Worm (Caenorhabditis elegans) whole organism, mixed stage, embryonic: ENCODE measurements around the gene F56C9.3.

Experiments used
- bed-3 ChIP-seq: fragments of 200-800 bp; sonication (Bioruptor generic); optimal IDR thresholded peaks from 3 replicates; lab custom pipeline; 2018; ENCODE audit warnings: mild to moderate bottlenecking, missing genetic modification characterization, moderate library complexity, missing compliant biosample characterization
- elt-3 ChIP-seq: fragments of 150-350 bp; optimal IDR thresholded peaks from 2 replicates; lab custom pipeline; 2014; ENCODE audit warnings: missing biosample characterization, missing genetic modification characterization
- hlh-1 ChIP-seq: fragments of 150-350 bp; optimal IDR thresholded peaks from 2 replicates; lab custom pipeline; 2014; ENCODE audit warnings: missing biosample characterization, missing genetic modification reagents, missing genetic modification characterization
- lin-13 ChIP-seq: fragments of 150-350 bp; optimal IDR thresholded peaks from 2 replicates; lab custom pipeline; 2014; ENCODE audit warnings: missing biosample characterization, missing genetic modification characterization
- lin-32 ChIP-seq: fragments of 200-800 bp; sonication (Bioruptor generic); optimal IDR thresholded peaks from 2 replicates; lab custom pipeline; 2018; ENCODE audit warnings: mild to moderate bottlenecking, missing genetic modification characterization, missing compliant biosample characterization
- lsy-2 ChIP-seq: fragments of 150-350 bp; optimal IDR thresholded peaks from 2 replicates; lab custom pipeline; 2014; ENCODE audit warnings: missing biosample characterization, missing genetic modification characterization
- nhr-28 ChIP-seq: fragments of 150-350 bp; optimal IDR thresholded peaks from 2 replicates; lab custom pipeline; 2014; ENCODE audit warnings: missing biosample characterization, missing genetic modification characterization
- nhr-76 ChIP-seq: sonication (generic microtip); optimal IDR thresholded peaks from 2 replicates; lab custom pipeline; 2017; ENCODE audit warnings: missing biosample characterization, missing genetic modification characterization
- pha-4 ChIP-seq: fragments of 150-350 bp; optimal IDR thresholded peaks from 2 replicates; lab custom pipeline; 2018; ENCODE audit warnings: missing biosample characterization, missing genetic modification reagents, missing genetic modification characterization
- snpc-4 ChIP-seq: fragments of 150-350 bp; optimal IDR thresholded peaks from 2 replicates; lab custom pipeline; 2014; ENCODE audit warnings: missing biosample characterization, missing genetic modification characterization
- unc-62 ChIP-seq: fragments of 150-350 bp; optimal IDR thresholded peaks from 2 replicates; lab custom pipeline; 2014; ENCODE audit warnings: missing biosample characterization, missing genetic modification reagents, missing genetic modification characterization
- ztf-11 ChIP-seq: fragments of 150-350 bp; optimal IDR thresholded peaks from 2 replicates; lab custom pipeline; 2014; ENCODE audit warnings: missing biosample characterization, missing genetic modification characterization

ce11 chrIII:7336214-7336613 lies 25.1 kb downstream of the F56C9.3 start, which contains the start of gene gsp-2:
- TF ChIP-seq nhr-76 (no peak), ztf-11 (tag; lab: Kevin White, UChicago) (no peak), lsy-2 (tag; lab: Kevin White, UChicago) (peak; percentile 95), lin-13 (tag; lab: Kevin White, UChicago) (peak; percentile 33), pha-4 (tag; lab: Kevin White, UChicago) (peak; percentile 43), nhr-28 (tag; lab: Kevin White, UChicago) (no peak), bed-3 (GFP tag; lab: Kevin White, UChicago) (no peak), lin-32 (GFP tag; lab: Kevin White, UChicago) (no peak), unc-62 (no peak), hlh-1 (tag; lab: Kevin White, UChicago) (peak; percentile 59), snpc-4 (no peak), elt-3 (tag; lab: Kevin White, UChicago) (no peak)
